Fruit fly (Drosophila melanogaster): ENCODE results near the gene pns.

DNA sequence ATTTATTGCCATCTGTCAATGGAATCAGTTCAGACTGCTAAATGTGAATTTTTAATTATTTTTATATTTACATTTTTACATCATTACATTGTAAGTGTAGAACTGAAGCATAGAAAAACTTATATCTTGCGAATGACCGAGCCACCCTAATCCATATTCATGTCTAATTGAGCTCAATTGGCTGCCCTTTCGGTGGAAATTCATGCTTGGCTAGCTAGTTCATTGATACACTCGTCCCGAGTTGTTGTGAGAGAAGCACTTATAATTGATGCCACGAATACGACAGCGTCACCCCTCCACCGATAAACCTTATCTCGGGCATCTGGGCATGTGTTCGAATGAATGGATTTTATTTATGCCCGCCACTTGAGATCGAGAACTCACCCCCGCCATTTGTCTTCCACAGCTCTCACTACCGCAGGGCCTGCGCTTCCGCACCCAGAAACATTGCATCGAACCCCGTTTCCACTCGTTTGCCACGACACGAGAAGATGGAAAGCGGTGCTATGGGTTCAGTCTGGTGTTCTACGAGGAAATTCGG lies 1.4 kb downstream of the pns start:
- TF ChIP-seq kay (GFP tag; ENCODE audit: borderline replicate concordance), result no peak
- no peak for TF ChIP-seq CG12768 (GFP tag; optimal IDR thresholded peaks at IDR 0.05)
- TF ChIP-seq ovo (GFP tag; optimal IDR thresholded peaks at IDR 0.05), result no peak
- no peak for TF ChIP-seq pad (GFP tag; optimal IDR thresholded peaks at IDR 0.05)
- no peak for TF ChIP-seq Crg-1 (GFP tag; optimal IDR thresholded peaks at IDR 0.05)
- TF ChIP-seq bab1 (GFP tag; optimal IDR thresholded peaks at IDR 0.05), result no peak
- no peak for TF ChIP-seq CG5204 (GFP tag; optimal IDR thresholded peaks at IDR 0.05)
- TF ChIP-seq tj (GFP tag; optimal IDR thresholded peaks at IDR 0.05), result no peak
- TF ChIP-seq CG7045 (GFP tag; optimal IDR thresholded peaks at IDR 0.05), result no peak
- TF ChIP-seq toe (GFP tag; optimal IDR thresholded peaks at IDR 0.05), result no peak
- peak; percentile 7 for TF ChIP-seq cic (GFP tag; optimal IDR thresholded peaks at IDR 0.05)
- no peak for TF ChIP-seq CG33017 (tag; optimal IDR thresholded peaks at IDR 0.05)
- no peak for TF ChIP-seq CG14711 (tag; optimal IDR thresholded peaks at IDR 0.05)

Data from whole organism, adult.